Worm (Caenorhabditis elegans) whole organism, L1 larva: ENCODE measurements around the gene T11B7.5.

Experiments
- blmp-1 ChIP-seq: fragments of 150-350 bp; optimal IDR thresholded peaks from 2 replicates; lab custom pipeline; 2014; ENCODE audit warnings: missing biosample characterization, missing genetic modification characterization
- efl-3 ChIP-seq: fragments of 200-800 bp; sonication (Bioruptor generic); optimal IDR thresholded peaks from 2 replicates; lab custom pipeline; 2018; ENCODE audit warnings: mild to moderate bottlenecking, missing genetic modification characterization, missing compliant biosample characterization
- elt-2 ChIP-seq: sonication (generic microtip); optimal IDR thresholded peaks from 2 replicates; lab custom pipeline; 2016; ENCODE audit warnings: missing genetic modification characterization, mild to moderate bottlenecking, inconsistent platforms, missing compliant biosample characterization, missing genetic modification reagents
- lin-15B ChIP-seq: fragments of 150-350 bp; sonication (generic microtip); optimal IDR thresholded peaks from 3 replicates; lab custom pipeline; 2014; ENCODE audit warnings: missing biosample characterization, missing genetic modification characterization
- mab-9 ChIP-seq: fragments of 200-800 bp; sonication (Bioruptor generic); IDR thresholded peaks from 2 replicates; pipeline ENCODE4 v1.3.6; 2022; ENCODE audit warnings: missing genetic modification reagents, missing genetic modification characterization, missing compliant biosample characterization
- nhr-28 ChIP-seq: fragments of 150-350 bp; optimal IDR thresholded peaks from 2 replicates; lab custom pipeline; 2014; ENCODE audit warnings: missing biosample characterization, missing genetic modification characterization
- nhr-76 ChIP-seq: sonication (generic microtip); optimal IDR thresholded peaks from 2 replicates; lab custom pipeline; 2017; ENCODE audit warnings: missing biosample characterization, missing genetic modification characterization
- pag-3 ChIP-seq: sonication (generic microtip); optimal IDR thresholded peaks from 2 replicates; lab custom pipeline; 2017; ENCODE audit warnings: missing genetic modification characterization, mild to moderate bottlenecking, missing compliant biosample characterization, antibody characterized with exemption, borderline replicate concordance; ENCODE audit not compliant: insufficient read depth

- no peak for TF ChIP-seq nhr-76 (tag; lab: Kevin White, UChicago)
- TF ChIP-seq efl-3 (GFP tag; lab: Kevin White, UChicago) = no peak
- TF ChIP-seq nhr-28 (tag; lab: Kevin White, UChicago) = no peak
- no peak for TF ChIP-seq blmp-1 (tag; lab: Kevin White, UChicago)
- TF ChIP-seq lin-15B (tag; lab: Kevin White, UChicago) = no peak
- TF ChIP-seq mab-9 (GFP tag; lab: Robert Waterston, UW) = no peak
- no peak for TF ChIP-seq pag-3 (tag; lab: Kevin White, UChicago)
- TF ChIP-seq elt-2 (tag; lab: Kevin White, UChicago) = no peak
Measured at ce11 chrIV:8848983-8849382, 6.9 kb downstream of the T11B7.5 start.
